Fruit fly (Drosophila melanogaster): ENCODE measurements around the gene comt.
A peak's percentile ranks its signal among the peaks of the same experiment; 100 is the strongest.

DNA sequence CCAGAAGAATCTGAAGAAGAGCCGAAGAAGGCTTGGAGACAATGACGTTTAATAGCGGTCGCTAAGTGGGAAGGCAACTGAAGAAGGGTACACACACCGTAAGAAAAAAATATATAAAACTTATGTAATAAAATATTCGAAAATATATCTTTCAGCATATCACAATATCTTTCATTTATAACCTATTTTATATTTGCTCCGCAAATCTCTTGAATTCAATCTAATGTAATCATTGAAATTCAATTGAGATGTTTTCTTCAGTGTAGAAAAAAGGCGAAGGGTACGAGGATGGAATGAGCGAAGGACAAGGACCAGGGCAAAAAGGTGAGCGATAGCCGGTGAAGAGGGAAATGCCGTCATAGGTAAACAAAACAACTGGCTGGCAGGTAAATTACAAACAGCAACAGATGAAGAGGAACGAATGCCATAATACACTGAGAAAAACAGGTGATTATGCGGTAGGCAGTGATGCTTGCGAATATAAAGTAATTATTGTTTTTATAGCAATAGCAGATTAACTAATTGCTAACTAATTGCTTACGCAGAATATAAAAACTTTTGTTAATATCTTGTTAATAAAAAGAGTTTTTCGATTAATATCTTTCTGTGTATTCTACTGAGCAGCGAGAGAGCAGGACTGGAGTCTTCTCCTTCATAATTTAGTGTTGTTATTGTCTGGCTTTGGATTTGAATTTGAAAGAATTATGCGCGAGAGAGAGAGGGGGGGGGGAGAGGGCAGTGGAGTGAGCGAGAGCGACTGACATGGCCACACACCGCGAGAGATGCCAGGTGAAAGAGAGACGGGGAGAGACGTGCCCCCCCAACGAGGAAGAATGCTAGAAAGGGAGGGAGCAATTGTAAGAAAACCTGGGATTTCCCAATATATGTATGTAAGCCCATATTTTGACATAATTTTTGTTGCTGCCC lies 24.7 kb upstream of the comt start:
- TF ChIP-seq brk (GFP tag; optimal IDR thresholded peaks at IDR 0.05): peak; percentile 70
- peak; percentile 84 for TF ChIP-seq OdsH (GFP tag; optimal IDR thresholded peaks at IDR 0.05)
- no peak for TF ChIP-seq dl (GFP tag; optimal IDR thresholded peaks at IDR 0.05; ENCODE audit: insufficient read depth in 1 of 2, partially characterized antibody in 2 of 2)
- peak in 1 of 2 experiments; percentile 89 for TF ChIP-seq foxo (GFP tag; optimal IDR thresholded peaks at IDR 0.05)
- TF ChIP-seq Dfd (GFP tag; optimal IDR thresholded peaks at IDR 0.05): no peak
- no peak for TF ChIP-seq dsf (GFP tag; optimal IDR thresholded peaks at IDR 0.05; ENCODE audit: borderline replicate concordance)
- TF ChIP-seq lola (GFP tag; optimal IDR thresholded peaks at IDR 0.05): no peak
- peak; percentile 14 for TF ChIP-seq GATAd (GFP tag; optimal IDR thresholded peaks at IDR 0.05)
- peak; percentile 65 for TF ChIP-seq tai (GFP tag; optimal IDR thresholded peaks at IDR 0.05)
- TF ChIP-seq N (GFP tag; optimal IDR thresholded peaks at IDR 0.05): no peak
- TF ChIP-seq Hr78 (GFP tag; optimal IDR thresholded peaks at IDR 0.05): no peak

Data from whole organism, wandering third instar larva.